Worm (Caenorhabditis elegans): ENCODE measurements around the gene tbc-19.

tbc-19 gene

DNA sequence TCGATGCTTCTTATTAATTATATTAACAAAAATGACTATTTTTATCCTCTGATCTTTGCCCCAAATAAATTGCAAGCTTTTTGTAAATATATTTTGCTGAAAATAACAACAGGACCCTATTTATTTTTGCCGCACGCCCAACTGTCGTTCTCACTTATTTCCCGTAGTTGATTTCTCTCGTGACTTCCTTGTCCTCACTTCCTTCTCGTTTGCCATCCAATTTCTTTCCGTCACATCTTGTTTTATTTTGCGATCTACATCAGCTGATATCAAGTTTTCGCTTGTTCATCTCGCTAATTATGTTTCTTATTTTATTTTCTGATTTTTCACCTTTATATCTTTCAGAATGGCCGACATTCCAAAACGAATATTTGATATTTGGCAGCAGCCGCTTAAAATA lies 37.0 kb downstream of the tbc-19 start, which contains the start of gene F48F7.5 (continued):
- TF ChIP-seq sea-2 (GFP tag; optimal IDR thresholded peaks at IDR 0.05), result no peak

DNA sequence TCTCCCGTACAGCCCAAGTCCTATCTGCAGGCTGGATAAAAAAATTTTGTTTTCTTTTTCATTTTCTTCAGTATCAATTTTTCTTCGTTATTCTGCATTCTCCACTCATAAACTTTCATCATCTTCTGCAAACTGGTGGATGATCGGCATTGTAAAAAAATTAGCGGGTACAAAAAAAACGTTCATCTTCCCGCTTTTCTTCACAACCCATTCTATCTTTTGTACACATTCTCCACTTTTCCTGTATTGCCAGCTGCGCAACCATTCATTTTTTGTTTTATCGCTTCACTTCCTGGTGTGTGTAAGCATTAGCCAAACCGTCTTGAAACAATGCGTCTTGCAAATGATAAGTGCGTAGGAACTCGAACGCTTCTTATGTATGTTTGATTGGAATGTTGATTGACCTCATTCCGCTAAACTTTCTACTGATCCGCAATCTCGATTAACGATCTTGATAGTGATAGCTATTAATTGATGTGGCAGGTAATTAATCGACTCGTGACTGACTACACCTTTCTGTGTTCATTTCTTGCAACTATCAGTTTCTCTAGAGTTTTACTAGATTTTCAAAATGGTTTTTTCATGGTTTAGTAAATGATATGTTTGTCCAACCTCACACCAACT lies 37.8 kb downstream of the tbc-19 start:
- TF ChIP-seq nhr-28 (tag; optimal IDR thresholded peaks at IDR 0.05) (no peak), unc-39 (tag; optimal IDR thresholded peaks at IDR 0.05) (no peak), mdl-1 (tag; optimal IDR thresholded peaks at IDR 0.05) (no peak), nhr-76 (tag; optimal IDR thresholded peaks at IDR 0.05) (no peak), jun-1 (tag; optimal IDR thresholded peaks at IDR 0.05) (peak; percentile 44), ama-1 (optimal IDR thresholded peaks at IDR 0.05) (no peak), pqm-1 (tag; optimal IDR thresholded peaks at IDR 0.05) (peak; percentile 16), nhr-25 (tag; optimal IDR thresholded peaks at IDR 0.05) (peak; percentile 75), nhr-77 (tag; optimal IDR thresholded peaks at IDR 0.05) (no peak), nhr-12 (tag; optimal IDR thresholded peaks at IDR 0.05) (no peak), elt-3 (tag; optimal IDR thresholded peaks at IDR 0.05) (peak; percentile 27 to 53 (median 29)), fos-1 (tag; optimal IDR thresholded peaks at IDR 0.05) (no peak), nfya-1 (tag; optimal IDR thresholded peaks at IDR 0.05; ENCODE audit: insufficient read depth) (no peak), ceh-82 (tag; optimal IDR thresholded peaks at IDR 0.05) (no peak), pha-4 (tag; optimal IDR thresholded peaks at IDR 0.05) (no peak), egl-27 (tag; optimal IDR thresholded peaks at IDR 0.05) (no peak), lin-39 (tag; optimal IDR thresholded peaks at IDR 0.05) (no peak), fkh-2 (tag; optimal IDR thresholded peaks at IDR 0.05) (no peak), nhr-23 (tag; optimal IDR thresholded peaks at IDR 0.05) (peak; percentile 82), ztf-4 (tag; optimal IDR thresholded peaks at IDR 0.05) (no peak), lin-15B (tag; optimal IDR thresholded peaks at IDR 0.05) (no peak), elt-1 (tag; optimal IDR thresholded peaks at IDR 0.05) (peak; percentile 90), nhr-67 (tag; optimal IDR thresholded peaks at IDR 0.05) (no peak), ceh-16 (tag; optimal IDR thresholded peaks at IDR 0.05) (no peak), fkh-10 (GFP tag; optimal IDR thresholded peaks at IDR 0.05) (no peak), nhr-43 (tag; optimal IDR thresholded peaks at IDR 0.05; ENCODE audit: poor library complexity, severe bottlenecking) (peak; percentile 74), R02D3.7 (tag; optimal IDR thresholded peaks at IDR 0.05) (no peak), ceh-9 (tag; optimal IDR thresholded peaks at IDR 0.05) (no peak), elt-2 (tag; optimal IDR thresholded peaks at IDR 0.05) (peak; percentile 57), zag-1 (tag; optimal IDR thresholded peaks at IDR 0.05) (no peak), nhr-237 (tag; optimal IDR thresholded peaks at IDR 0.05) (no peak), tbx-2 (tag; optimal IDR thresholded peaks at IDR 0.05) (no peak), daf-12 (tag; optimal IDR thresholded peaks at IDR 0.05) (no peak), sea-2 (GFP tag; optimal IDR thresholded peaks at IDR 0.05) (no peak), mml-1 (tag; optimal IDR thresholded peaks at IDR 0.05) (no peak), snpc-4 (tag; optimal IDR thresholded peaks at IDR 0.05) (no peak), hmg-11 (tag; optimal IDR thresholded peaks at IDR 0.05) (no peak), ztf-11 (tag; optimal IDR thresholded peaks at IDR 0.05) (no peak), unc-62 (GFP tag; optimal IDR thresholded peaks at IDR 0.05) (peak; percentile 73), ceh-28 (tag; optimal IDR thresholded peaks at IDR 0.05) (no peak), egl-5 (tag; optimal IDR thresholded peaks at IDR 0.05) (peak; percentile 4), lsy-12 (tag; optimal IDR thresholded peaks at IDR 0.05) (no peak), aly-2 (tag; optimal IDR thresholded peaks at IDR 0.05) (no peak), eor-1 (tag; optimal IDR thresholded peaks at IDR 0.05) (no peak), nhr-11 (tag; optimal IDR thresholded peaks at IDR 0.05) (no peak), skn-1 (tag; optimal IDR thresholded peaks at IDR 0.05) (no peak), ZK546.5 (tag; optimal IDR thresholded peaks at IDR 0.05) (no peak)
